Fruit fly (Drosophila melanogaster): ENCODE results near the gene Jwa.

Jwa gene

DNA sequence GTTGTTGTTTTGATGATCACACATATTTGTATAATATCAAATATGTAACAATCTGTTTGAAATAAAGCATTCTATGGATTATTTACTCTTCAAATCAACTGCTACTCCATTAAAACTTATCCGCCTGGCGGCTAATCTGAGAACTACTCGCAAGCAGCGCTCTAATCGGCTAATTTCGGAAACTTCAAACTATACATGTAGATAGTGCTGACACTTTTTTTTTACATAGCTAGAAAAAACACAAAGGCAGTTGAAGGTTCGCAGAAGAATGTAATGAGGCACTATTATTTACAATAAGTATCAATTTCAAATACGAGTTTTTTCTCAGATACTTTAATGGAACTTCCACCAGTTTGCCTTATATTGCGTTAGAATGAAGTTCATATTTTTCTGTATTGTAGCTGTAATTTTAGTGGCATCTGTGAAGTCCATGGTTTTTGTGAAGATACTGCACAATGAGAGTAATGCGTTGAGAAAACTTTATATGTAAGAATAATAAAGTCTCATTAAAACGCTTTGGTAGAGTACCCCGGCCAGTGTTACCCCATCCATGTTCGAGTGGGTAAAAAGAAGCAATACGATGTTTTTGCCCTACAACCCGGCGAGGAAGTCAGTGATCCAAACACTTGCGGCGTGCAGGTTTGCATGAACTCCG lies 39.4 kb downstream of the Jwa start (continued):
- TF ChIP-seq lov (optimal IDR thresholded peaks at IDR 0.05) (no peak), lov (GFP tag; IDR thresholded peaks at IDR 0.05) (no peak), CG10979 (tag; optimal IDR thresholded peaks at IDR 0.05) (peak; percentile 43), CG3163 (GFP tag; optimal IDR thresholded peaks at IDR 0.05) (peak; percentile 51), ara (GFP tag; IDR thresholded peaks at IDR 0.05) (no peak), CG6813 (GFP tag; optimal IDR thresholded peaks at IDR 0.05) (peak; percentile 13), bbx (GFP tag; IDR thresholded peaks at IDR 0.05; ENCODE audit: partially characterized antibody) (0 out of 2 replicates have a peak, but pooled peaks have one; percentile 51), CoRest (tag; optimal IDR thresholded peaks at IDR 0.05) (peak; percentile 63), CG13123 (GFP tag; optimal IDR thresholded peaks at IDR 0.05) (peak; percentile 4), sd (tag; optimal IDR thresholded peaks at IDR 0.05) (no peak), CG9727 (GFP tag; optimal IDR thresholded peaks at IDR 0.05) (no peak), CG1529 (GFP tag; optimal IDR thresholded peaks at IDR 0.05) (no peak), usp (GFP tag; optimal IDR thresholded peaks at IDR 0.05) (no peak), CHES-1-like (GFP tag; optimal IDR thresholded peaks at IDR 0.05) (no peak), Ada2b (GFP tag; IDR thresholded peaks at IDR 0.05) (no peak), CG10321 (GFP tag; IDR thresholded peaks at IDR 0.05) (no peak), gcm2 (GFP tag; optimal IDR thresholded peaks at IDR 0.05) (no peak), CG15073 (GFP tag; optimal IDR thresholded peaks at IDR 0.05) (no peak), CG15514 (GFP tag; optimal IDR thresholded peaks at IDR 0.05) (peak; percentile 45), CG3065 (GFP tag; optimal IDR thresholded peaks at IDR 0.05) (no peak), sc (optimal IDR thresholded peaks at IDR 0.05) (no peak), sc (GFP tag; optimal IDR thresholded peaks at IDR 0.05) (no peak), Fer3 (tag; optimal IDR thresholded peaks at IDR 0.05) (no peak), az2 (GFP tag; optimal IDR thresholded peaks at IDR 0.05) (peak; percentile 62), Scr (GFP tag; IDR thresholded peaks at IDR 0.05; ENCODE audit: partially characterized antibody) (no peak), sim (GFP tag; IDR thresholded peaks at IDR 0.05) (no peak), Drgx (GFP tag; IDR thresholded peaks at IDR 0.05) (no peak), CG9932 (GFP tag; IDR thresholded peaks at IDR 0.05) (peak; percentile 73), ase (GFP tag; IDR thresholded peaks at IDR 0.05) (peak; percentile 75), gsb (GFP tag; IDR thresholded peaks at IDR 0.05) (no peak), Bdp1 (GFP tag; optimal IDR thresholded peaks at IDR 0.05) (no peak), Spps (tag; optimal IDR thresholded peaks at IDR 0.05) (no peak), CG10431 (GFP tag; optimal IDR thresholded peaks at IDR 0.05) (no peak), esg (GFP tag; conservative IDR thresholded peaks at IDR 0.05) (no peak), CG4328 (GFP tag; optimal IDR thresholded peaks at IDR 0.05) (no peak), sqz (GFP tag; optimal IDR thresholded peaks at IDR 0.05) (no peak), fu2 (GFP tag; optimal IDR thresholded peaks at IDR 0.05) (no peak), ab (GFP tag; optimal IDR thresholded peaks at IDR 0.05) (no peak), CG7928 (GFP tag; optimal IDR thresholded peaks at IDR 0.05) (no peak), CG17612 (GFP tag; IDR thresholded peaks at IDR 0.05) (no peak), CG6765 (GFP tag; optimal IDR thresholded peaks at IDR 0.05) (no peak), jumu (GFP tag; optimal IDR thresholded peaks at IDR 0.05) (no peak), hb (GFP tag; IDR thresholded peaks at IDR 0.05; ENCODE audit: partially characterized antibody) (no peak), cwo (GFP tag; optimal IDR thresholded peaks at IDR 0.05) (no peak), bcd (GFP tag; optimal IDR thresholded peaks at IDR 0.05) (peak; percentile 61), Asciz (GFP tag; optimal IDR thresholded peaks at IDR 0.05) (no peak), ssp (GFP tag; IDR thresholded peaks at IDR 0.05) (peak; percentile 45), Dll (GFP tag; IDR thresholded peaks at IDR 0.05; ENCODE audit: partially characterized antibody) (no peak), CG16815 (GFP tag; optimal IDR thresholded peaks at IDR 0.05) (no peak), CG34376 (GFP tag; optimal IDR thresholded peaks at IDR 0.05) (no peak), CG9817 (tag; optimal IDR thresholded peaks at IDR 0.05) (peak; percentile 60)

Measured in whole organism, embryonic.